Fruit fly (Drosophila melanogaster) whole organism, embryonic: ENCODE data around the gene endos.

Experiments
- BEAF-32 ChIP-seq: fragments of 200-800 bp; sonication (Bioruptor generic); optimal IDR thresholded peaks from 3 replicates; lab custom pipeline; 2017; ENCODE audit warnings: missing biosample characterization, missing genetic modification characterization, mild to moderate bottlenecking, moderate library complexity, missing genetic modification reagents
- CG10431 ChIP-seq: fragments of 200-800 bp; sonication (Bioruptor generic); optimal IDR thresholded peaks from 3 replicates; lab custom pipeline; 2018; ENCODE audit warnings: missing biosample characterization, mild to moderate bottlenecking, missing genetic modification characterization
- CG11560 ChIP-seq: fragments of 200-800 bp; sonication (Bioruptor generic); IDR thresholded peaks from 3 replicates; pipeline ENCODE4 v1.3.6; 2022; ENCODE audit warnings: missing biosample characterization, missing genetic modification characterization
- CG13424 ChIP-seq: fragments of 200-800 bp; sonication (Bioruptor generic); optimal IDR thresholded peaks from 2 replicates; lab custom pipeline; 2019; ENCODE audit warnings: missing biosample characterization, mild to moderate bottlenecking, missing genetic modification characterization, moderate library complexity
- CG16815 ChIP-seq: fragments of 200-800 bp; sonication (Bioruptor generic); optimal IDR thresholded peaks from 3 replicates; lab custom pipeline; 2017; ENCODE audit warnings: missing biosample characterization, mild to moderate bottlenecking, missing genetic modification characterization
- CG17385 ChIP-seq: fragments of 200-800 bp; sonication (Bioruptor generic); optimal IDR thresholded peaks from 3 replicates; lab custom pipeline; 2018; ENCODE audit warnings: missing biosample characterization, mild to moderate bottlenecking, missing genetic modification characterization
- CG18262 ChIP-seq: fragments of 200-800 bp; optimal IDR thresholded peaks from 3 replicates; lab custom pipeline; 2019; ENCODE audit warnings: missing biosample characterization, mild to moderate bottlenecking, missing genetic modification characterization, moderate library complexity
- CG18476 ChIP-seq: fragments of 200-800 bp; sonication (Bioruptor generic); optimal IDR thresholded peaks from 2 replicates; lab custom pipeline; 2016; ENCODE audit warnings: missing biosample characterization, mild to moderate bottlenecking, missing genetic modification characterization
- CG2120 ChIP-seq: fragments of 200-800 bp; sonication (Bioruptor generic); optimal IDR thresholded peaks from 3 replicates; lab custom pipeline; 2016; ENCODE audit warnings: missing biosample characterization, missing genetic modification characterization
- CG2712 ChIP-seq: fragments of 200-800 bp; optimal IDR thresholded peaks from 3 replicates; lab custom pipeline; 2019; ENCODE audit warnings: missing biosample characterization, mild to moderate bottlenecking, missing genetic modification characterization, moderate library complexity
- CG31224 ChIP-seq: fragments of 200-800 bp; sonication (Bioruptor generic); IDR thresholded peaks from 2 replicates; pipeline ENCODE4 v1.3.6; 2022; ENCODE audit warnings: missing biosample characterization, missing genetic modification characterization
- CG33557 ChIP-seq: fragments of 200-800 bp; sonication (Bioruptor generic); optimal IDR thresholded peaks from 2 replicates; lab custom pipeline; 2019; ENCODE audit warnings: missing biosample characterization, mild to moderate bottlenecking, missing genetic modification characterization, moderate library complexity
- CG6272 ChIP-seq: fragments of 200-800 bp; sonication (Bioruptor generic); IDR thresholded peaks from 2 replicates; pipeline ENCODE4 v1.3.6; 2022; ENCODE audit warnings: missing biosample characterization, missing genetic modification characterization
- CG7556 ChIP-seq: fragments of 200-800 bp; sonication (Bioruptor generic); optimal IDR thresholded peaks from 2 replicates; lab custom pipeline; 2017; ENCODE audit warnings: missing biosample characterization, mild to moderate bottlenecking, missing genetic modification characterization
- CG8478 ChIP-seq: fragments of >200 bp; optimal IDR thresholded peaks from 2 replicates; lab custom pipeline; 2018
- CG8944 ChIP-seq: fragments of 200-800 bp; sonication (Bioruptor generic); optimal IDR thresholded peaks from 3 replicates; lab custom pipeline; 2016; ENCODE audit warnings: missing biosample characterization, missing genetic modification characterization
- Deaf1 ChIP-seq: fragments of 200-800 bp; optimal IDR thresholded peaks from 3 replicates; lab custom pipeline; 2019; ENCODE audit warnings: missing biosample characterization, mild to moderate bottlenecking, missing genetic modification characterization, moderate library complexity
- Fer3 ChIP-seq: fragments of 200-800 bp; sonication (Bioruptor generic); optimal IDR thresholded peaks from 2 replicates; lab custom pipeline; 2018; ENCODE audit warnings: missing biosample characterization, mild to moderate bottlenecking, missing genetic modification characterization, moderate library complexity
- HmgD ChIP-seq: fragments of 200-800 bp; sonication (Bioruptor generic); optimal IDR thresholded peaks from 3 replicates; lab custom pipeline; 2016; ENCODE audit warnings: missing biosample characterization, missing genetic modification characterization
- Hmx ChIP-seq: fragments of 200-800 bp; sonication (Bioruptor generic); optimal IDR thresholded peaks from 2 replicates; lab custom pipeline; 2016; ENCODE audit warnings: missing biosample characterization, missing genetic modification characterization
- Med ChIP-seq: fragments of 200-800 bp; sonication (Bioruptor generic); peaks from one replicate; lab custom pipeline; 2016; ENCODE audit warnings: missing biosample characterization, missing genetic modification characterization, mild to moderate bottlenecking, inconsistent platforms, moderate library complexity
- Nf-YA ChIP-seq: fragments of 200-800 bp; sonication (Bioruptor generic); IDR thresholded peaks from 2 replicates; pipeline ENCODE4 v1.3.6; 2022; ENCODE audit warnings: missing biosample characterization, missing genetic modification characterization
- Pdp1 ChIP-seq, 2 experiments: fragments of 200-800 bp; sonication (Bioruptor generic); optimal IDR thresholded peaks; 3 replicates each; lab custom pipeline; 2016; ENCODE audit warnings: missing biosample characterization in 2 of 2, missing genetic modification characterization in 2 of 2, mild to moderate bottlenecking in 1 of 2, moderate library complexity in 1 of 2
- Sox100B ChIP-seq: fragments of 200-800 bp; sonication (Bioruptor generic); optimal IDR thresholded peaks from 3 replicates; lab custom pipeline; 2018; ENCODE audit warnings: missing biosample characterization, mild to moderate bottlenecking, missing genetic modification characterization
- Sry-β ChIP-seq: fragments of 200-800 bp; sonication (Bioruptor generic); optimal IDR thresholded peaks from 2 replicates; lab custom pipeline; 2018; ENCODE audit warnings: missing biosample characterization, mild to moderate bottlenecking, missing genetic modification characterization, moderate library complexity
- Sry-δ ChIP-seq: fragments of 200-800 bp; sonication (Bioruptor generic); optimal IDR thresholded peaks from 2 replicates; lab custom pipeline; 2016; ENCODE audit warnings: missing biosample characterization, missing genetic modification characterization
- Taf1 ChIP-seq: fragments of 200-800 bp; sonication (Bioruptor generic); IDR thresholded peaks from 2 replicates; pipeline ENCODE4 v1.3.6; 2022; ENCODE audit warnings: missing biosample characterization, missing genetic modification characterization
- ac ChIP-seq: fragments of 200-800 bp; sonication (Bioruptor generic); optimal IDR thresholded peaks from 3 replicates; lab custom pipeline; 2017; ENCODE audit warnings: missing biosample characterization, mild to moderate bottlenecking, missing genetic modification characterization
- bbx ChIP-seq: fragments of 200-800 bp; sonication (Bioruptor generic); IDR thresholded peaks from 2 replicates; pipeline ENCODE4 v1.3.6; 2022; ENCODE audit warnings: missing biosample characterization, missing genetic modification characterization; ENCODE audit not compliant: partially characterized antibody
- bowl ChIP-seq: fragments of 200-800 bp; sonication (Bioruptor generic); IDR thresholded peaks from 2 replicates; pipeline ENCODE4 v1.3.6; 2022; ENCODE audit warnings: missing biosample characterization, missing genetic modification characterization
- danr ChIP-seq: fragments of 200-800 bp; sonication (Bioruptor generic); IDR thresholded peaks from 2 replicates; pipeline ENCODE4 v1.3.6; 2022; ENCODE audit warnings: missing biosample characterization, missing genetic modification characterization
- fd64A ChIP-seq: fragments of 200-800 bp; sonication (Bioruptor generic); optimal IDR thresholded peaks from 3 replicates; lab custom pipeline; 2018; ENCODE audit warnings: missing biosample characterization, mild to moderate bottlenecking, missing genetic modification characterization
- fd96Cb ChIP-seq: fragments of 200-800 bp; sonication (Bioruptor generic); optimal IDR thresholded peaks from 2 replicates; lab custom pipeline; 2018; ENCODE audit warnings: missing biosample characterization, mild to moderate bottlenecking, missing genetic modification characterization, moderate library complexity
- insv ChIP-seq, 2 experiments: fragments of 200-800 bp; sonication (Bioruptor generic); optimal IDR thresholded peaks; 3 replicates each; lab custom pipeline; 2016 to 2018; ENCODE audit warnings: missing biosample characterization in 2 of 2, missing genetic modification characterization in 2 of 2
- lov ChIP-seq, 2 experiments: fragments of 200-800 bp in 1 of 2; fragments of >200 bp in 1 of 2; sonication (Bioruptor generic) in 1 of 2; IDR thresholded peaks in 1 of 2; optimal IDR thresholded peaks in 1 of 2; 2 replicates in 1 of 2; 3 replicates in 1 of 2; pipeline versions ENCODE4 v1.3.6 to Lab custom; 2017 to 2022; ENCODE audit warnings: missing biosample characterization in 1 of 2, missing genetic modification characterization in 1 of 2
- prd ChIP-seq, 3 experiments: fragments of >200 bp in 2 of 3; fragments of 200-800 bp in 1 of 3; sonication (Bioruptor generic) in 1 of 3; optimal IDR thresholded peaks in 2 of 3; IDR thresholded peaks in 1 of 3; 2 replicates in 2 of 3; 3 replicates in 1 of 3; pipeline versions ENCODE4 v1.3.6 to Lab custom; 2017 to 2022; ENCODE audit warnings: missing biosample characterization in 1 of 3, missing genetic modification characterization in 1 of 3
- pros ChIP-seq: fragments of 200-800 bp; sonication (Bioruptor generic); optimal IDR thresholded peaks from 3 replicates; lab custom pipeline; 2019; ENCODE audit warnings: missing biosample characterization, mild to moderate bottlenecking, missing genetic modification characterization, moderate library complexity
- psq ChIP-seq: fragments of 200-800 bp; sonication (Bioruptor generic); optimal IDR thresholded peaks from 2 replicates; lab custom pipeline; 2017; ENCODE audit warnings: missing biosample characterization, missing genetic modification characterization
- pzg ChIP-seq: fragments of 200-800 bp; sonication (Bioruptor generic); optimal IDR thresholded peaks from 3 replicates; lab custom pipeline; 2018; ENCODE audit warnings: missing biosample characterization, mild to moderate bottlenecking, missing genetic modification characterization, moderate library complexity
- sima ChIP-seq: fragments of 200-800 bp; sonication (Bioruptor generic); optimal IDR thresholded peaks from 2 replicates; lab custom pipeline; 2016; ENCODE audit warnings: missing biosample characterization, missing genetic modification characterization
- slbo ChIP-seq: fragments of 200-800 bp; sonication (Bioruptor generic); IDR thresholded peaks from 2 replicates; pipeline ENCODE4 v1.3.6; 2022; ENCODE audit warnings: missing biosample characterization, missing genetic modification characterization
- so ChIP-seq: fragments of 200-800 bp; sonication (Bioruptor generic); IDR thresholded peaks from 3 replicates; pipeline ENCODE4 v1.3.6; 2022; ENCODE audit warnings: missing biosample characterization, missing genetic modification characterization
- sr ChIP-seq: fragments of 200-800 bp; sonication (Bioruptor generic); IDR thresholded peaks from 3 replicates; pipeline ENCODE4 v1.3.6; 2022; ENCODE audit warnings: missing biosample characterization, missing genetic modification characterization
- zfh1 ChIP-seq: fragments of 200-800 bp; sonication (Bioruptor generic); IDR thresholded peaks from 3 replicates; pipeline ENCODE4 v1.3.6; 2022; ENCODE audit warnings: missing biosample characterization, missing genetic modification characterization

The endos gene

DNA sequence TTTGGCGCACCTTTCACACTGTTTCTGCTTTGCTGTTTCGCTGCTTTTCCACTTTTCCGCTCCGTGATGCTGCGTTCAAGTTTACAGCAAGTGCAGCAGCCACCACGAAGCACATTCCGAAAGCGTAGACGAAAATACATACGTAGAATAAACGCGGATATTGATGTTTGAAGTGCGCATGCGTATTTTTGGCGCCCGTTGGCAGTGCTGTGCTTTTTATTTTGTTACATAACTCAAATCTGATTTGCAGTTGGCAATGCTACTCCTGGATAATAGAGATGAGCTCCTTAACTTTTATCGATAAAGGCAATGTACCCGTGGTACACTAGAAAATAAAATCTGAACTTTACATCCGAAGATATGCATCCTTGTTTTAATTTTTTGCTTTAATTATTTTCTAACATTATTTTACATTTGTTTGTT, 24.8 kb downstream of the endos start (continued):
- TF ChIP-seq prd (optimal IDR thresholded peaks at IDR 0.05; lab: Kevin White, UChicago), result no peak
- no peak for TF ChIP-seq prd (GFP tag; IDR thresholded peaks at IDR 0.05; lab: Robert Waterston, UW)
- TF ChIP-seq CG2120 (GFP tag; lab: Kevin White, UChicago), result peak; percentile 45
- TF ChIP-seq HmgD (GFP tag; lab: Kevin White, UChicago), result no peak
- no peak for TF ChIP-seq Taf1
- peak; percentile 23 for TF ChIP-seq BEAF-32 (GFP tag; lab: Kevin White, UChicago)
- TF ChIP-seq fd96Cb (tag; lab: Kevin White, UChicago), result no peak
- TF ChIP-seq CG8478 (lab: Kevin White, UChicago), result no peak
- no peak for TF ChIP-seq Hmx
- 0 out of 3 replicates have a peak, but pooled peaks have one; percentile 25 for TF ChIP-seq zfh1 (GFP tag; lab: Robert Waterston, UW)
- no peak for TF ChIP-seq Fer3 (tag; lab: Kevin White, UChicago)
- no peak for TF ChIP-seq lov (optimal IDR thresholded peaks at IDR 0.05; lab: Kevin White, UChicago)
- peak; percentile 13; the same call in 1 of the 3 replicates for TF ChIP-seq lov (GFP tag; IDR thresholded peaks at IDR 0.05; lab: Robert Waterston, UW)
- TF ChIP-seq Sry-δ (GFP tag; lab: Kevin White, UChicago), result peak; percentile 73
- TF ChIP-seq CG13424 (tag; lab: Kevin White, UChicago), result peak; percentile 20
- no peak for TF ChIP-seq Sox100B
- no peak for TF ChIP-seq CG7556 (GFP tag; lab: Kevin White, UChicago)
- TF ChIP-seq pzg (GFP tag; lab: Kevin White, UChicago), result peak; percentile 33
- TF ChIP-seq sr (GFP tag; lab: Robert Waterston, UW), result 0 out of 3 replicates have a peak, but pooled peaks have one; percentile 28

DNA sequence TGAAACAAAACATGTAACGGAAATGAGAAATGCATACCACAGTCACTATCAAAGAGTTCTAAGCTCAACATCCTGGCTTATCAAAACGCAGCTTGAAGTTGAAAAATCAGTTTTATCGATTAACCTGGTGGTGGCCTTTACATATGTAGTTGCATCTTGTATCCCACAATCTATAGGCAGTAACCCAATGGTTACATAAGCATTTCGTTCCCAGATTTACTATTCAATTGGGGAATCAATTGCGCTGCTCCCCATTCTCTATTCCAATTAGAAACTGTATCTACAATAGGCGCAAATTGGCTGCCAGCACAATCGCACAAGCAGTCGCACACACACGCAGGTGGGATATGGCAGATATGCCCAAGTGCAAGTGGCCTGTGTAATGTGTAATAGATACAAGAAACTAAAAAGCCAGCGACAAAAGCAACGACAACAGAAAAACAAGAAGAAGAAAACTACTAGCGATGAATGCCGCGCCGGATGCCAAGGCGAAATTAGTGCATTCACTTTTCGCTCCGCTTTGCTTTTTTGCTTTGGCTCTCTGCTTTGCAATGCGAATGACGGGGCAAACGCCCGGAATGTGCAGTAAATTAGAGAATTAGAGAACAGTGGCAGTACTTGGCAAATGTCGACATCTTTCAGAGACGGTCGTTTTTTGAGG, 25.7 kb downstream of the endos start:
- peak in 1 of 2 experiments; percentile 0 for TF ChIP-seq insv (GFP tag; optimal IDR thresholded peaks at IDR 0.05; lab: Kevin White, UChicago)
- TF ChIP-seq Med, result peak; percentile 32
- TF ChIP-seq psq (GFP tag; lab: Kevin White, UChicago), result peak; percentile 25
- TF ChIP-seq danr, result no peak
- TF ChIP-seq bowl (GFP tag; lab: Robert Waterston, UW), result no peak
- TF ChIP-seq CG17385 (GFP tag; lab: Kevin White, UChicago), result peak; percentile 57
- no peak for TF ChIP-seq Deaf1 (tag; lab: Kevin White, UChicago)
- 0 out of 3 replicates have a peak, but pooled peaks have one; percentile 19 for TF ChIP-seq zfh1 (GFP tag; lab: Robert Waterston, UW)
- 0 out of 2 replicates have a peak, but pooled peaks have one; percentile 8 for TF ChIP-seq bbx (GFP tag; lab: Robert Waterston, UW)
- TF ChIP-seq Pdp1 (GFP tag; optimal IDR thresholded peaks at IDR 0.05; lab: Kevin White, UChicago), result peak in 1 of 2 experiments; percentile 91

DNA sequence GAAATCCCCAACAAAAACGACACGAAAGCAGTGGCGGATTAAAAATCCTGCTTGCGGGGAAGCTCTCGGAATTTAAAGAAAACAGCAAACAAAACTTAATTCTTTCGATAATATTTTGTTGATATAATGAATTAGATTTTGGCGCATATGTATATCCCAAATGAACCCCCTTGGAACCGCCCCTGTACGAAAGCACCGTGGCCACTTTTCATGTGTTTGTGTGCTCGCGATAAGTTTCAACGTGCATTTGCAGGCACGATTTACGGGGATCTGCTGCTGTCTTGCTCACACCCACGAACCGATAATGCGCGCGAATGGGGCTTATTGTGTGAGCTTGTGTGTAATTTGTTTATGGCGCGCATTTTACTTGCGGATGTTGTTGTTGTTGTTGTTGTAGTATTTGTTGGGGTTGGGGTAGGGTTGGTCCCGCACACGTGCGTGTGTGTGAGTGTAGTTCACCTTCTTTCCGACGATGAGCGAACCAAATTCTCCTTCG, 26.5 kb downstream of the endos start:
- peak; percentile 53 for TF ChIP-seq CG33557 (GFP tag; lab: Kevin White, UChicago)
- TF ChIP-seq Sry-β (GFP tag; lab: Kevin White, UChicago), result peak; percentile 21
- TF ChIP-seq CG11560 (tag; lab: Robert Waterston, UW), result peak; percentile 79
- peak; percentile 87 for TF ChIP-seq HmgD (GFP tag; lab: Kevin White, UChicago)
- peak; percentile 82 for TF ChIP-seq CG10431 (GFP tag; lab: Kevin White, UChicago)
- TF ChIP-seq fd64A (GFP tag; lab: Kevin White, UChicago), result peak; percentile 91
- peak; percentile 23 for TF ChIP-seq BEAF-32 (GFP tag; lab: Kevin White, UChicago)
- peak; percentile 85 for TF ChIP-seq CG16815 (GFP tag; lab: Kevin White, UChicago)
- TF ChIP-seq lov (optimal IDR thresholded peaks at IDR 0.05; lab: Kevin White, UChicago), result no peak
- peak; percentile 90 for TF ChIP-seq lov (GFP tag; IDR thresholded peaks at IDR 0.05; lab: Robert Waterston, UW)
- TF ChIP-seq CG31224 (GFP tag; lab: Robert Waterston, UW), result peak; percentile 76
- TF ChIP-seq CG18476 (GFP tag; lab: Kevin White, UChicago), result peak; percentile 88
- TF ChIP-seq Nf-YA, result peak; percentile 95
- TF ChIP-seq slbo (GFP tag; lab: Robert Waterston, UW), result peak; percentile 98
- peak; percentile 69 for TF ChIP-seq sima (GFP tag; lab: Kevin White, UChicago)
- TF ChIP-seq so, result peak; percentile 95
- peak; percentile 86 for TF ChIP-seq CG6272 (GFP tag; lab: Robert Waterston, UW)
- TF ChIP-seq CG2712, result peak; percentile 79
- TF ChIP-seq pros, result peak; percentile 50
- TF ChIP-seq CG8944, result peak; percentile 96
- peak; percentile 43 for TF ChIP-seq ac (GFP tag; lab: Kevin White, UChicago)
- peak; percentile 76 for TF ChIP-seq CG18262 (tag; lab: Kevin White, UChicago)
- TF ChIP-seq bowl (GFP tag; lab: Robert Waterston, UW), result peak; percentile 93
